Fruit fly (Drosophila melanogaster): ENCODE measurements around the gene CG11279.
A peak's percentile ranks its signal among the peaks of the same experiment; 100 is the strongest.

The CG11279 gene

dm6 chr3L:13041292-13042067 lies 5.3 kb upstream of the CG11279 start, which contains the start of gene RpS4 (continued):
- TF ChIP-seq CG6808 (GFP tag; optimal IDR thresholded peaks at IDR 0.05), result peak; percentile 79
- peak; percentile 74 for TF ChIP-seq spab (GFP tag; optimal IDR thresholded peaks at IDR 0.05)
- TF ChIP-seq CG32006 (GFP tag; optimal IDR thresholded peaks at IDR 0.05), result peak; percentile 34
- TF ChIP-seq ss (GFP tag; optimal IDR thresholded peaks at IDR 0.05), result peak; percentile 89 to 95
- TF ChIP-seq Smox (GFP tag; optimal IDR thresholded peaks at IDR 0.05), result peak; percentile 70
- peak; percentile 79 for TF ChIP-seq fkh (GFP tag; optimal IDR thresholded peaks at IDR 0.05)
- peak; percentile 75 for TF ChIP-seq achi (GFP tag; optimal IDR thresholded peaks at IDR 0.05)
- TF ChIP-seq CG6276 (GFP tag; optimal IDR thresholded peaks at IDR 0.05), result no peak
- TF ChIP-seq CG6854 (GFP tag; optimal IDR thresholded peaks at IDR 0.05), result peak; percentile 99
- peak; percentile 67 for TF ChIP-seq dsx (GFP tag; optimal IDR thresholded peaks at IDR 0.05; ENCODE audit: poor library complexity, severe bottlenecking)
- TF ChIP-seq esn (GFP tag; optimal IDR thresholded peaks at IDR 0.05), result peak; percentile 88
- TF ChIP-seq dac (GFP tag; optimal IDR thresholded peaks at IDR 0.05), result peak; percentile 63
- TF ChIP-seq eg (GFP tag; IDR thresholded peaks at IDR 0.05), result peak; percentile 84
- TF ChIP-seq CG10631 (GFP tag; optimal IDR thresholded peaks at IDR 0.05), result peak; percentile 55
- TF ChIP-seq net (GFP tag; optimal IDR thresholded peaks at IDR 0.05), result peak; percentile 93
- peak; percentile 83 for TF ChIP-seq pdm3 (GFP tag; optimal IDR thresholded peaks at IDR 0.05)
- TF ChIP-seq CG10669 (GFP tag; optimal IDR thresholded peaks at IDR 0.05), result peak; percentile 75
- no peak for TF ChIP-seq CG4318 (GFP tag; optimal IDR thresholded peaks at IDR 0.05)

dm6 chr3L:13044335-13044814 lies 2.4 kb upstream of the CG11279 start, which contains the start of gene Syx13:
Gene Syx13 (plus strand): TSS chr3L:13044434.
- TF ChIP-seq dsx (GFP tag; optimal IDR thresholded peaks at IDR 0.05; ENCODE audit: poor library complexity, severe bottlenecking) (peak; percentile 42), topi (GFP tag; optimal IDR thresholded peaks at IDR 0.05) (peak; percentile 19), esn (GFP tag; optimal IDR thresholded peaks at IDR 0.05) (peak; percentile 17), CG8119 (GFP tag; IDR thresholded peaks at IDR 0.05) (no peak), CG6854 (GFP tag; optimal IDR thresholded peaks at IDR 0.05) (peak; percentile 38), CG3032 (tag; optimal IDR thresholded peaks at IDR 0.05) (no peak), Gug (GFP tag; IDR thresholded peaks at IDR 0.05) (no peak), CG9139 (GFP tag; optimal IDR thresholded peaks at IDR 0.05) (no peak), CG10631 (GFP tag; optimal IDR thresholded peaks at IDR 0.05) (no peak), Ets96B (tag; optimal IDR thresholded peaks at IDR 0.05) (peak; percentile 19), CG15336 (GFP tag; IDR thresholded peaks at IDR 0.05) (peak; percentile 14; the same call in 1 of the 2 replicates), eg (GFP tag; IDR thresholded peaks at IDR 0.05) (0 out of 3 replicates have a peak, but pooled peaks have one; percentile 12), CG1621 (tag; optimal IDR thresholded peaks at IDR 0.05) (no peak), CG3919 (GFP tag; optimal IDR thresholded peaks at IDR 0.05) (no peak), Eip78C (GFP tag) (peak; percentile 66), CG6808 (GFP tag; optimal IDR thresholded peaks at IDR 0.05) (peak; percentile 29), CG34406 (GFP tag; optimal IDR thresholded peaks at IDR 0.05) (no peak), Sox14 (GFP tag; optimal IDR thresholded peaks at IDR 0.05) (peak; percentile 63), fkh (GFP tag; optimal IDR thresholded peaks at IDR 0.05) (peak; percentile 74), vri (GFP tag; optimal IDR thresholded peaks at IDR 0.05) (no peak), svp (GFP tag) (peak; percentile 85), pdm3 (GFP tag; optimal IDR thresholded peaks at IDR 0.05) (no peak), CG6276 (GFP tag; optimal IDR thresholded peaks at IDR 0.05) (no peak), Eip93F (GFP tag; optimal IDR thresholded peaks at IDR 0.05) (no peak), CG8319 (GFP tag; optimal IDR thresholded peaks at IDR 0.05) (no peak), Sox102F (GFP tag; optimal IDR thresholded peaks at IDR 0.05) (no peak), lz (GFP tag; optimal IDR thresholded peaks at IDR 0.05) (no peak), ss (GFP tag; optimal IDR thresholded peaks at IDR 0.05) (peak; percentile 29 to 33)
